Fruit fly (Drosophila melanogaster) whole organism, prepupa: ENCODE data around the gene CG8476.

ENCODE experiments used
- Blimp-1 ChIP-seq: fragments of 200-800 bp; sonication (Bioruptor generic); optimal IDR thresholded peaks from 3 replicates; lab custom pipeline; 2017; ENCODE audit warnings: missing biosample characterization, missing genetic modification characterization, mild to moderate bottlenecking, moderate library complexity, missing genetic modification reagents
- CG11762 ChIP-seq: fragments of 200-800 bp; sonication (Bioruptor generic); optimal IDR thresholded peaks from 3 replicates; lab custom pipeline; 2016; ENCODE audit warnings: missing biosample characterization, missing genetic modification characterization; ENCODE audit not compliant: insufficient read depth
- CG8632 ChIP-seq: fragments of 200-800 bp; sonication (Bioruptor generic); optimal IDR thresholded peaks from 3 replicates; lab custom pipeline; 2016; ENCODE audit warnings: missing biosample characterization, missing genetic modification characterization
- Eip75B ChIP-seq: fragments of 200-800 bp; sonication (Bioruptor generic); optimal IDR thresholded peaks from 3 replicates; lab custom pipeline; 2016; ENCODE audit warnings: missing biosample characterization, missing genetic modification characterization
- lz ChIP-seq: fragments of 200-800 bp; sonication (Bioruptor generic); optimal IDR thresholded peaks from 3 replicates; lab custom pipeline; 2016; ENCODE audit warnings: missing biosample characterization, missing genetic modification characterization

dm6 chr3R:13241726-13242125, 21.3 kb upstream of the CG8476 start:
- TF ChIP-seq Blimp-1 (GFP tag; lab: Kevin White, UChicago), result no peak
- no peak for TF ChIP-seq CG8632 (GFP tag; lab: Kevin White, UChicago)
- no peak for TF ChIP-seq CG11762 (GFP tag; lab: Kevin White, UChicago)
- no peak for TF ChIP-seq lz (GFP tag; lab: Kevin White, UChicago)
- TF ChIP-seq Eip75B, result no peak
